Fruit fly (Drosophila melanogaster) whole organism, embryonic: ENCODE measurements around the gene Rpt6.

Experiments
- Antp ChIP-seq: fragments of 200-800 bp; sonication (Bioruptor generic); optimal IDR thresholded peaks from 3 replicates; lab custom pipeline; 2016; ENCODE audit warnings: missing biosample characterization, missing genetic modification characterization
- Bdp1 ChIP-seq: fragments of 200-800 bp; sonication (Bioruptor generic); optimal IDR thresholded peaks from 3 replicates; lab custom pipeline; 2016; ENCODE audit warnings: missing biosample characterization, missing genetic modification characterization
- CG11456 ChIP-seq: fragments of 200-800 bp; sonication (Bioruptor generic); IDR thresholded peaks from 3 replicates; pipeline ENCODE4 v1.3.6; 2022; ENCODE audit warnings: missing biosample characterization, missing genetic modification characterization
- CG11695 ChIP-seq: fragments of 200-800 bp; sonication (Bioruptor generic); IDR thresholded peaks from 3 replicates; pipeline ENCODE4 v1.3.6; 2022; ENCODE audit warnings: missing biosample characterization, missing genetic modification characterization
- CG12155 ChIP-seq: fragments of 200-800 bp; sonication (Bioruptor generic); optimal IDR thresholded peaks from 3 replicates; lab custom pipeline; 2016; ENCODE audit warnings: missing biosample characterization, missing genetic modification characterization
- CG12299 ChIP-seq: fragments of 200-800 bp; sonication (Bioruptor generic); optimal IDR thresholded peaks from 2 replicates; lab custom pipeline; 2018; ENCODE audit warnings: missing biosample characterization, mild to moderate bottlenecking, missing genetic modification characterization
- CG16815 ChIP-seq: fragments of 200-800 bp; sonication (Bioruptor generic); optimal IDR thresholded peaks from 3 replicates; lab custom pipeline; 2017; ENCODE audit warnings: missing biosample characterization, mild to moderate bottlenecking, missing genetic modification characterization
- CG17328 ChIP-seq: fragments of 200-800 bp; sonication (Bioruptor generic); IDR thresholded peaks from 2 replicates; pipeline ENCODE4 v1.3.6; 2022; ENCODE audit warnings: missing biosample characterization, missing genetic modification characterization
- CG30431 ChIP-seq: fragments of 200-800 bp; sonication (Bioruptor generic); optimal IDR thresholded peaks from 2 replicates; lab custom pipeline; 2017; ENCODE audit warnings: missing biosample characterization, missing genetic modification characterization
- CG31388 ChIP-seq: fragments of 200-800 bp; sonication (Bioruptor generic); optimal IDR thresholded peaks from 2 replicates; lab custom pipeline; 2016; ENCODE audit warnings: missing biosample characterization, missing genetic modification characterization
- CG34422 ChIP-seq: fragments of 200-800 bp; sonication (Bioruptor generic); IDR thresholded peaks from 3 replicates; pipeline ENCODE4 v1.3.6; 2022; ENCODE audit warnings: missing biosample characterization, missing genetic modification characterization
- CG42726 ChIP-seq: fragments of 200-800 bp; sonication (Bioruptor generic); IDR thresholded peaks from 2 replicates; pipeline ENCODE4 v1.3.6; 2022; ENCODE audit warnings: missing biosample characterization, missing genetic modification characterization; ENCODE audit not compliant: partially characterized antibody
- CG4360 ChIP-seq: fragments of 200-800 bp; sonication (Bioruptor generic); IDR thresholded peaks from 2 replicates; pipeline ENCODE4 v1.3.6; 2022; ENCODE audit warnings: missing biosample characterization, missing genetic modification characterization
- CG43689 ChIP-seq: fragments of 200-800 bp; sonication (Bioruptor generic); IDR thresholded peaks from 2 replicates; pipeline ENCODE4 v1.3.6; 2022; ENCODE audit warnings: missing biosample characterization, missing genetic modification characterization
- CG6654 ChIP-seq: fragments of 200-800 bp; sonication (Bioruptor generic); optimal IDR thresholded peaks from 2 replicates; lab custom pipeline; 2017; ENCODE audit warnings: missing biosample characterization, mild to moderate bottlenecking, missing genetic modification characterization
- CG8944 ChIP-seq: fragments of 200-800 bp; sonication (Bioruptor generic); optimal IDR thresholded peaks from 3 replicates; lab custom pipeline; 2016; ENCODE audit warnings: missing biosample characterization, missing genetic modification characterization
- CoRest ChIP-seq: fragments of 200-800 bp; sonication (Bioruptor generic); optimal IDR thresholded peaks from 3 replicates; lab custom pipeline; 2018; ENCODE audit warnings: missing biosample characterization, mild to moderate bottlenecking, missing genetic modification characterization, moderate library complexity
- D ChIP-seq, 2 experiments: fragments of 200-800 bp in 1 of 2; fragments of >200 bp in 1 of 2; sonication (Bioruptor generic) in 1 of 2; optimal IDR thresholded peaks; 2 replicates in 1 of 2; 3 replicates in 1 of 2; lab custom pipeline; 2017; ENCODE audit warnings: mild to moderate bottlenecking in 1 of 2, missing biosample characterization in 1 of 2, missing genetic modification characterization in 1 of 2, missing genetic modification reagents in 1 of 2
- D19A ChIP-seq: fragments of 200-800 bp; optimal IDR thresholded peaks from 3 replicates; lab custom pipeline; 2019; ENCODE audit warnings: missing biosample characterization, mild to moderate bottlenecking, missing genetic modification characterization, moderate library complexity
- Dip2 ChIP-seq: fragments of 200-800 bp; sonication (Bioruptor generic); IDR thresholded peaks from 2 replicates; pipeline ENCODE4 v1.3.6; 2022; ENCODE audit warnings: missing biosample characterization, missing genetic modification characterization
- Elba2 ChIP-seq: fragments of 200-800 bp; sonication (Bioruptor generic); optimal IDR thresholded peaks from 3 replicates; lab custom pipeline; 2016; ENCODE audit warnings: missing biosample characterization, missing genetic modification characterization
- Gug ChIP-seq: fragments of 200-800 bp; sonication (Bioruptor generic); IDR thresholded peaks from 4 replicates; pipeline ENCODE4 v1.3.6; 2022; ENCODE audit warnings: missing biosample characterization, missing genetic modification characterization
- H2.0 ChIP-seq: fragments of 200-800 bp; sonication (Bioruptor generic); IDR thresholded peaks from 2 replicates; pipeline ENCODE4 v1.3.6; 2022; ENCODE audit warnings: missing biosample characterization, missing genetic modification characterization
- Hr3 ChIP-seq: fragments of 200-800 bp; sonication (Bioruptor generic); optimal IDR thresholded peaks from 3 replicates; lab custom pipeline; 2016; ENCODE audit warnings: missing biosample characterization, missing genetic modification characterization
- Kr ChIP-seq: fragments of 200-800 bp; sonication (Bioruptor generic); optimal IDR thresholded peaks from 2 replicates; lab custom pipeline; 2017; ENCODE audit warnings: missing biosample characterization, mild to moderate bottlenecking, missing genetic modification characterization
- Neu2 ChIP-seq: fragments of 200-800 bp; sonication (Bioruptor generic); optimal IDR thresholded peaks from 3 replicates; lab custom pipeline; 2016; ENCODE audit warnings: missing biosample characterization, missing genetic modification characterization, borderline replicate concordance
- ase ChIP-seq: fragments of 200-800 bp; sonication (Bioruptor generic); IDR thresholded peaks from 3 replicates; pipeline ENCODE4 v1.3.6; 2022; ENCODE audit warnings: missing biosample characterization, missing genetic modification characterization
- ato ChIP-seq: fragments of 200-800 bp; sonication (Bioruptor generic); IDR thresholded peaks from 2 replicates; pipeline ENCODE4 v1.3.6; 2022; ENCODE audit warnings: missing biosample characterization, missing genetic modification characterization; ENCODE audit not compliant: partially characterized antibody
- br ChIP-seq: fragments of >200 bp; optimal IDR thresholded peaks from 2 replicates; lab custom pipeline; 2017
- cad ChIP-seq: fragments of >200 bp; optimal IDR thresholded peaks from 2 replicates; lab custom pipeline; 2017; ENCODE audit warnings: missing biosample characterization, missing genetic modification characterization
- ci ChIP-seq: fragments of 200-800 bp; sonication (Bioruptor generic); IDR thresholded peaks from 3 replicates; pipeline ENCODE4 v1.3.6; 2022; ENCODE audit warnings: missing biosample characterization, missing genetic modification characterization
- da ChIP-seq: fragments of 200-800 bp; sonication (Bioruptor generic); optimal IDR thresholded peaks from 2 replicates; lab custom pipeline; 2016; ENCODE audit warnings: missing biosample characterization, missing genetic modification characterization
- danr ChIP-seq: fragments of 200-800 bp; sonication (Bioruptor generic); IDR thresholded peaks from 2 replicates; pipeline ENCODE4 v1.3.6; 2022; ENCODE audit warnings: missing biosample characterization, missing genetic modification characterization
- dati ChIP-seq: fragments of 200-800 bp; sonication (Bioruptor generic); IDR thresholded peaks from 2 replicates; pipeline ENCODE4 v1.3.6; 2022; ENCODE audit warnings: missing biosample characterization, missing genetic modification characterization
- dysf ChIP-seq: fragments of 200-800 bp; sonication (Bioruptor generic); IDR thresholded peaks from 3 replicates; pipeline ENCODE4 v1.3.6; 2022; ENCODE audit warnings: missing biosample characterization, missing genetic modification characterization
- fd64A ChIP-seq: fragments of 200-800 bp; sonication (Bioruptor generic); optimal IDR thresholded peaks from 3 replicates; lab custom pipeline; 2018; ENCODE audit warnings: missing biosample characterization, mild to moderate bottlenecking, missing genetic modification characterization
- gfzf ChIP-seq: fragments of 200-800 bp; sonication (Bioruptor generic); optimal IDR thresholded peaks from 2 replicates; lab custom pipeline; 2016; ENCODE audit warnings: missing biosample characterization, mild to moderate bottlenecking, missing genetic modification characterization, moderate library complexity
- gro ChIP-seq: fragments of 200-800 bp; sonication (Bioruptor generic); optimal IDR thresholded peaks from 2 replicates; lab custom pipeline; 2016; ENCODE audit warnings: missing biosample characterization, missing genetic modification characterization
- lab ChIP-seq: fragments of 200-800 bp; sonication (Bioruptor generic); optimal IDR thresholded peaks from 3 replicates; lab custom pipeline; 2017; ENCODE audit warnings: missing biosample characterization, missing genetic modification characterization, mild to moderate bottlenecking, moderate library complexity, missing genetic modification reagents
- lbe ChIP-seq: fragments of 200-800 bp; sonication (Bioruptor generic); optimal IDR thresholded peaks from 2 replicates; lab custom pipeline; 2016; ENCODE audit warnings: missing biosample characterization, mild to moderate bottlenecking, missing genetic modification characterization
- mam ChIP-seq: fragments of 200-800 bp; sonication (Bioruptor generic); optimal IDR thresholded peaks from 3 replicates; lab custom pipeline; 2016; ENCODE audit warnings: missing biosample characterization, missing genetic modification characterization
- prd ChIP-seq, 3 experiments: fragments of >200 bp in 2 of 3; fragments of 200-800 bp in 1 of 3; sonication (Bioruptor generic) in 1 of 3; optimal IDR thresholded peaks in 2 of 3; IDR thresholded peaks in 1 of 3; 2 replicates in 2 of 3; 3 replicates in 1 of 3; pipeline versions ENCODE4 v1.3.6 to Lab custom; 2017 to 2022; ENCODE audit warnings: missing biosample characterization in 1 of 3, missing genetic modification characterization in 1 of 3
- psq ChIP-seq: fragments of 200-800 bp; sonication (Bioruptor generic); optimal IDR thresholded peaks from 2 replicates; lab custom pipeline; 2017; ENCODE audit warnings: missing biosample characterization, missing genetic modification characterization
- pum ChIP-seq: fragments of 200-800 bp; sonication (Bioruptor generic); optimal IDR thresholded peaks from 2 replicates; lab custom pipeline; 2016; ENCODE audit warnings: missing biosample characterization, missing genetic modification characterization
- sens-2 ChIP-seq: fragments of 200-800 bp; sonication (Bioruptor generic); IDR thresholded peaks from 2 replicates; pipeline ENCODE4 v1.3.6; 2022; ENCODE audit warnings: missing biosample characterization, missing genetic modification characterization
- seq ChIP-seq: fragments of 200-800 bp; sonication (Bioruptor generic); IDR thresholded peaks from 2 replicates; pipeline ENCODE4 v1.3.6; 2022; ENCODE audit warnings: missing biosample characterization, missing genetic modification characterization
- stwl ChIP-seq: fragments of 200-800 bp; sonication (Bioruptor generic); optimal IDR thresholded peaks from 3 replicates; lab custom pipeline; 2018; ENCODE audit warnings: missing biosample characterization, mild to moderate bottlenecking, missing genetic modification characterization, moderate library complexity
- wdn ChIP-seq: fragments of 200-800 bp; sonication (Bioruptor generic); IDR thresholded peaks from 2 replicates; pipeline ENCODE4 v1.3.6; 2022; ENCODE audit warnings: missing biosample characterization, missing genetic modification characterization
- wor ChIP-seq: fragments of 200-800 bp; sonication (Bioruptor generic); IDR thresholded peaks from 2 replicates; pipeline ENCODE4 v1.3.6; 2022; ENCODE audit warnings: missing biosample characterization, missing genetic modification characterization
- zf30C ChIP-seq: fragments of 200-800 bp; sonication (Bioruptor generic); optimal IDR thresholded peaks from 3 replicates; lab custom pipeline; 2018; ENCODE audit warnings: missing biosample characterization, mild to moderate bottlenecking, missing genetic modification characterization

Rpt6 gene

dm6 chrX:21366311-21366990 is 50.6 kb downstream of the Rpt6 start (continued):
- no peak for TF ChIP-seq stwl
- TF ChIP-seq br (lab: Kevin White, UChicago): no peak
- TF ChIP-seq dati (GFP tag; lab: Robert Waterston, UW): no peak
- peak; percentile 75 for TF ChIP-seq CG43689
- TF ChIP-seq seq (GFP tag; lab: Robert Waterston, UW): peak; percentile 91
- no peak for TF ChIP-seq Kr (GFP tag; lab: Kevin White, UChicago)
- peak; percentile 53 for TF ChIP-seq mam (GFP tag; lab: Kevin White, UChicago)
- TF ChIP-seq ato (GFP tag; lab: Robert Waterston, UW): no peak
- no peak for TF ChIP-seq gfzf (GFP tag; lab: Kevin White, UChicago)
- peak; percentile 89 for TF ChIP-seq wor
- TF ChIP-seq ci (GFP tag; lab: Robert Waterston, UW): peak; percentile 81
- 0 out of 2 replicates have a peak, but pooled peaks have one; percentile 13 for TF ChIP-seq sens-2
- peak; percentile 83 for TF ChIP-seq CG12155
- TF ChIP-seq Elba2 (GFP tag; lab: Kevin White, UChicago): no peak
- TF ChIP-seq H2.0 (GFP tag; lab: Robert Waterston, UW): peak; percentile 77
- peak; percentile 94 for TF ChIP-seq dysf
- peak; percentile 88 for TF ChIP-seq D19A
- TF ChIP-seq CG16815: peak; percentile 87
- peak; percentile 93 for TF ChIP-seq CG12299 (tag; lab: Kevin White, UChicago)
- peak; percentile 43 for TF ChIP-seq CG8944 (GFP tag; lab: Kevin White, UChicago)
- peak; percentile 80; the same call in 1 of the 2 replicates for TF ChIP-seq CG17328 (GFP tag; lab: Robert Waterston, UW)
- TF ChIP-seq Antp (GFP tag; lab: Kevin White, UChicago): peak; percentile 40
- TF ChIP-seq Neu2 (GFP tag; lab: Kevin White, UChicago): no peak
- peak; percentile 83 for TF ChIP-seq CG11456 (GFP tag; lab: Robert Waterston, UW)
- TF ChIP-seq psq: peak; percentile 33
- TF ChIP-seq lab: peak; percentile 97
- 0 out of 2 replicates have a peak, but pooled peaks have one; percentile 12 for TF ChIP-seq CG42726
- TF ChIP-seq danr: peak; percentile 76
- peak; percentile 14 for TF ChIP-seq gro (GFP tag; lab: Kevin White, UChicago)
- peak; percentile 80 for TF ChIP-seq ase
- TF ChIP-seq CG11695 (GFP tag; lab: Robert Waterston, UW): peak; percentile 88
- TF ChIP-seq lbe (GFP tag; lab: Kevin White, UChicago): peak; percentile 75
- TF ChIP-seq pum (GFP tag; lab: Kevin White, UChicago): peak; percentile 30
- no peak for TF ChIP-seq zf30C
- peak; percentile 68 for TF ChIP-seq fd64A
- peak; percentile 37; the same call in 1 of the 2 replicates for TF ChIP-seq CG4360 (GFP tag; lab: Robert Waterston, UW)
- TF ChIP-seq cad (GFP tag; lab: Kevin White, UChicago): no peak
- no peak for TF ChIP-seq prd (optimal IDR thresholded peaks at IDR 0.05; lab: Kevin White, UChicago)
- TF ChIP-seq prd (GFP tag; IDR thresholded peaks at IDR 0.05; lab: Robert Waterston, UW): peak; percentile 90
- TF ChIP-seq CG30431: peak; percentile 81
- peak; percentile 96 for TF ChIP-seq CoRest (tag; lab: Kevin White, UChicago)
- peak; percentile 72 for TF ChIP-seq CG31388
- TF ChIP-seq Bdp1 (GFP tag; lab: Kevin White, UChicago): peak; percentile 9
- TF ChIP-seq Gug (GFP tag; lab: Robert Waterston, UW): peak; percentile 89
- TF ChIP-seq Hr3 (GFP tag; lab: Kevin White, UChicago): peak; percentile 85
- TF ChIP-seq CG34422 (GFP tag; lab: Robert Waterston, UW): peak; percentile 88
- peak; percentile 74 for TF ChIP-seq wdn (GFP tag; lab: Robert Waterston, UW)
- TF ChIP-seq CG6654 (GFP tag; lab: Kevin White, UChicago): peak; percentile 80
- no peak for TF ChIP-seq D (optimal IDR thresholded peaks at IDR 0.05; lab: Kevin White, UChicago)
- peak; percentile 90 for TF ChIP-seq D (GFP tag; optimal IDR thresholded peaks at IDR 0.05; lab: Kevin White, UChicago)
- TF ChIP-seq Dip2 (GFP tag; lab: Robert Waterston, UW): no peak
- TF ChIP-seq da (GFP tag; lab: Kevin White, UChicago): no peak
